Worm (Caenorhabditis elegans) whole organism, L3 larva: Measurements from ENCODE around the gene Y45G12B.3.

Experiments
- R02D3.7 ChIP-seq: fragments of 150-350 bp; optimal IDR thresholded peaks from 2 replicates; lab custom pipeline; 2014; ENCODE audit warnings: missing biosample characterization, missing genetic modification characterization
- aly-2 ChIP-seq: fragments of 150-350 bp; optimal IDR thresholded peaks from 2 replicates; lab custom pipeline; 2014; ENCODE audit warnings: missing biosample characterization, missing genetic modification characterization
- ceh-9 ChIP-seq: sonication (generic microtip); optimal IDR thresholded peaks from 2 replicates; lab custom pipeline; 2018; ENCODE audit warnings: missing biosample characterization, missing genetic modification characterization
- egl-27 ChIP-seq: sonication (generic microtip); optimal IDR thresholded peaks from 4 replicates; lab custom pipeline; 2017; ENCODE audit warnings: missing biosample characterization, missing genetic modification reagents, missing genetic modification characterization
- fos-1 ChIP-seq: fragments of 150-350 bp; optimal IDR thresholded peaks from 2 replicates; lab custom pipeline; 2014; ENCODE audit warnings: missing biosample characterization, missing genetic modification characterization
- mdl-1 ChIP-seq: fragments of 150-350 bp; optimal IDR thresholded peaks from 2 replicates; lab custom pipeline; 2014; ENCODE audit warnings: missing biosample characterization, missing genetic modification characterization
- nfya-1 ChIP-seq: sonication (generic microtip); optimal IDR thresholded peaks from 2 replicates; lab custom pipeline; 2017; ENCODE audit warnings: missing genetic modification characterization, mild to moderate bottlenecking, missing compliant biosample characterization, antibody characterized with exemption, moderate library complexity; ENCODE audit not compliant: insufficient read depth
- nhr-11 ChIP-seq: fragments of 150-350 bp; optimal IDR thresholded peaks from 2 replicates; lab custom pipeline; 2014; ENCODE audit warnings: missing biosample characterization, missing genetic modification characterization
- nhr-28 ChIP-seq: fragments of 150-350 bp; optimal IDR thresholded peaks from 2 replicates; lab custom pipeline; 2014; ENCODE audit warnings: missing biosample characterization, missing genetic modification characterization
- nhr-76 ChIP-seq: fragments of 150-350 bp; sonication (generic microtip); optimal IDR thresholded peaks from 5 replicates; lab custom pipeline; 2014; ENCODE audit warnings: missing biosample characterization, missing genetic modification characterization
- pha-4 ChIP-seq: fragments of 150-350 bp; optimal IDR thresholded peaks from 2 replicates; lab custom pipeline; 2014; ENCODE audit warnings: missing biosample characterization, missing genetic modification reagents, missing genetic modification characterization
- snpc-4 ChIP-seq: fragments of 150-350 bp; optimal IDR thresholded peaks from 2 replicates; lab custom pipeline; 2014; ENCODE audit warnings: missing biosample characterization, missing genetic modification characterization
- ztf-11 ChIP-seq: fragments of 150-350 bp; optimal IDR thresholded peaks from 2 replicates; lab custom pipeline; 2014; ENCODE audit warnings: missing biosample characterization, missing genetic modification characterization

DNA sequence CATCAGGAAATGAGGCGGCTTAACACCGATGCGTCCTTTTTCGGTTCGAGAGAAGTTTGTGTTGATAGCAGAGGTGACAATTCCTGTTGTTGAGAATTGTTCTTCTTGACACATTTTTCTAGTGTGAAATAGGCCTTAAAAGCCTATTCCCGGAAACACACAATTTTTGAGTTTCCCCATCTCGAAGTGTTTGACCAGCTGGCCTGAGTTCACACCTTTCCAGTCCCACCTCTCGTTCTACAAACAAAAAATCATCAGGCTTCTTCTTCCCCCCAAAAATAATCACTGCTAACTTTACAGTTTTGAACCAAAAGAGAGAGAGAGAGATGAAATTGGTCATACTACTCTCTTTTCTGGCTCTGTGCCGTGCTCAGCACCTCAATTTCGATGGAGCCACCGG, 29.5 kb downstream of the Y45G12B.3 start, which contains the start of gene W02G9.4:
- no peak for TF ChIP-seq pha-4 (tag; lab: Kevin White, UChicago)
- no peak for TF ChIP-seq egl-27 (tag; lab: Kevin White, UChicago)
- TF ChIP-seq nhr-28 (tag; lab: Kevin White, UChicago), result no peak
- no peak for TF ChIP-seq fos-1 (tag; lab: Kevin White, UChicago)
- no peak for TF ChIP-seq ceh-9 (tag; lab: Kevin White, UChicago)
- no peak for TF ChIP-seq nhr-11 (tag; lab: Kevin White, UChicago)
- TF ChIP-seq R02D3.7 (tag; lab: Kevin White, UChicago), result no peak
- no peak for TF ChIP-seq snpc-4 (tag; lab: Kevin White, UChicago)
- no peak for TF ChIP-seq mdl-1 (tag; lab: Kevin White, UChicago)
- no peak for TF ChIP-seq ztf-11 (tag; lab: Kevin White, UChicago)
- TF ChIP-seq aly-2, result no peak
- no peak for TF ChIP-seq nhr-76 (tag; lab: Kevin White, UChicago)
- TF ChIP-seq nfya-1, result no peak
